Fruit fly (Drosophila melanogaster): ENCODE data around the gene jumu.

jumu gene

dm6 chr3R:10349987-10350386 is at the start of gene jumu (continued):
- TF ChIP-seq CG7928 (GFP tag; optimal IDR thresholded peaks at IDR 0.05) (peak; percentile 59), ssp (GFP tag; IDR thresholded peaks at IDR 0.05) (no peak), esg (GFP tag; conservative IDR thresholded peaks at IDR 0.05) (no peak), dpn (GFP tag; optimal IDR thresholded peaks at IDR 0.05) (no peak), CG43689 (GFP tag; IDR thresholded peaks at IDR 0.05) (no peak), usp (GFP tag; optimal IDR thresholded peaks at IDR 0.05) (no peak), eyg (GFP tag; optimal IDR thresholded peaks at IDR 0.05) (no peak), pum (GFP tag; optimal IDR thresholded peaks at IDR 0.05) (no peak), emc (GFP tag; optimal IDR thresholded peaks at IDR 0.05) (no peak), CG12659 (GFP tag; optimal IDR thresholded peaks at IDR 0.05) (no peak), BEAF-32 (GFP tag; optimal IDR thresholded peaks at IDR 0.05) (peak; percentile 58), CG31365 (tag; optimal IDR thresholded peaks at IDR 0.05) (no peak), CG13775 (GFP tag; optimal IDR thresholded peaks at IDR 0.05) (no peak), CG11560 (tag; IDR thresholded peaks at IDR 0.05) (no peak), Gsc (GFP tag; IDR thresholded peaks at IDR 0.05) (no peak), cg (GFP tag; optimal IDR thresholded peaks at IDR 0.05) (no peak), Sin3A (optimal IDR thresholded peaks at IDR 0.05) (peak; percentile 12), D (optimal IDR thresholded peaks at IDR 0.05) (no peak), D (GFP tag; optimal IDR thresholded peaks at IDR 0.05) (no peak), Deaf1 (tag; optimal IDR thresholded peaks at IDR 0.05) (no peak), Ada2b (GFP tag; IDR thresholded peaks at IDR 0.05) (no peak), Kr (GFP tag; optimal IDR thresholded peaks at IDR 0.05) (no peak), fd3F (GFP tag; optimal IDR thresholded peaks at IDR 0.05) (no peak), CG16815 (GFP tag; optimal IDR thresholded peaks at IDR 0.05) (no peak), Dfd (GFP tag; optimal IDR thresholded peaks at IDR 0.05) (no peak), CG6765 (GFP tag; optimal IDR thresholded peaks at IDR 0.05) (no peak), abd-A (tag; optimal IDR thresholded peaks at IDR 0.05) (no peak), pan (optimal IDR thresholded peaks at IDR 0.05) (no peak), pan (GFP tag; optimal IDR thresholded peaks at IDR 0.05 in 1 of 2, IDR thresholded peaks at IDR 0.05 in 1 of 2) (no peak), Vsx1 (GFP tag; optimal IDR thresholded peaks at IDR 0.05) (no peak), grau (tag; optimal IDR thresholded peaks at IDR 0.05) (peak; percentile 21), her (GFP tag; optimal IDR thresholded peaks at IDR 0.05) (peak; percentile 21), unc-4 (GFP tag; IDR thresholded peaks at IDR 0.05; ENCODE audit: partially characterized antibody) (no peak), CG2678 (tag; optimal IDR thresholded peaks at IDR 0.05) (no peak), Aef1 (GFP tag; IDR thresholded peaks at IDR 0.05) (no peak), zf30C (GFP tag; optimal IDR thresholded peaks at IDR 0.05) (peak; percentile 2), CG15601 (tag; optimal IDR thresholded peaks at IDR 0.05) (peak; percentile 61), CG2712 (tag; optimal IDR thresholded peaks at IDR 0.05) (peak; percentile 57), da (GFP tag; optimal IDR thresholded peaks at IDR 0.05) (no peak), Xbp1 (GFP tag; optimal IDR thresholded peaks at IDR 0.05) (peak; percentile 1), Awh (GFP tag; IDR thresholded peaks at IDR 0.05) (no peak), CG6854 (GFP tag; optimal IDR thresholded peaks at IDR 0.05) (no peak), zfh1 (GFP tag; IDR thresholded peaks at IDR 0.05) (no peak), aop (GFP tag; IDR thresholded peaks at IDR 0.05) (no peak), TFAM (GFP tag; optimal IDR thresholded peaks at IDR 0.05) (no peak), p53 (GFP tag; optimal IDR thresholded peaks at IDR 0.05) (peak; percentile 37), C15 (GFP tag; IDR thresholded peaks at IDR 0.05) (no peak), CG8281 (tag; optimal IDR thresholded peaks at IDR 0.05) (no peak), MTF-1 (GFP tag; optimal IDR thresholded peaks at IDR 0.05; ENCODE audit: borderline replicate concordance) (peak; percentile 15), HmgD (GFP tag; optimal IDR thresholded peaks at IDR 0.05) (peak; percentile 83), Myb (GFP tag; optimal IDR thresholded peaks at IDR 0.05) (peak; percentile 100), Hr3 (GFP tag; optimal IDR thresholded peaks at IDR 0.05) (peak; percentile 18), Lpt (GFP tag; optimal IDR thresholded peaks at IDR 0.05) (no peak)
